Fruit fly (Drosophila melanogaster) whole organism, embryonic: Measurements from ENCODE around the gene mib1.
A peak's percentile ranks its signal among the peaks of the same experiment; 100 is the strongest.

ENCODE experiments used
- ATbp ChIP-seq: fragments of 200-800 bp; sonication (Bioruptor generic); optimal IDR thresholded peaks from 2 replicates; lab custom pipeline; 2017; ENCODE audit warnings: missing biosample characterization, mild to moderate bottlenecking, missing genetic modification characterization, missing genetic modification reagents
- Adf1 ChIP-seq: fragments of 200-800 bp; sonication (Bioruptor generic); IDR thresholded peaks from 2 replicates; pipeline ENCODE4 v1.3.6; 2022; ENCODE audit warnings: missing biosample characterization, missing genetic modification characterization
- Asciz ChIP-seq: fragments of 200-800 bp; sonication (Bioruptor generic); optimal IDR thresholded peaks from 2 replicates; lab custom pipeline; 2017; ENCODE audit warnings: missing biosample characterization, mild to moderate bottlenecking, missing genetic modification characterization, missing genetic modification reagents
- Awh ChIP-seq: fragments of 200-800 bp; sonication (Bioruptor generic); IDR thresholded peaks from 2 replicates; pipeline ENCODE4, ENCODE4 v1.3.6; 2022; ENCODE audit warnings: missing biosample characterization, missing genetic modification characterization
- CG10209 ChIP-seq: fragments of 200-800 bp; sonication (Bioruptor generic); optimal IDR thresholded peaks from 3 replicates; lab custom pipeline; 2017; ENCODE audit warnings: missing biosample characterization, mild to moderate bottlenecking, missing genetic modification characterization, missing genetic modification reagents
- CG10366 ChIP-seq: fragments of 200-800 bp; sonication (Bioruptor generic); IDR thresholded peaks from 2 replicates; pipeline ENCODE4 v1.3.6; 2022; ENCODE audit warnings: missing biosample characterization, missing genetic modification characterization
- CG10462 ChIP-seq: fragments of 200-800 bp; sonication (Bioruptor generic); optimal IDR thresholded peaks from 2 replicates; lab custom pipeline; 2016; ENCODE audit warnings: missing biosample characterization, missing genetic modification characterization
- CG11247 ChIP-seq: fragments of 200-800 bp; sonication (Bioruptor generic); IDR thresholded peaks from 2 replicates; pipeline ENCODE4 v1.3.6; 2022; ENCODE audit warnings: missing biosample characterization, missing genetic modification characterization
- CG11504 ChIP-seq: fragments of 200-800 bp; sonication (Bioruptor generic); optimal IDR thresholded peaks from 3 replicates; lab custom pipeline; 2019; ENCODE audit warnings: missing biosample characterization, mild to moderate bottlenecking, missing genetic modification characterization, moderate library complexity
- CG1233 ChIP-seq: fragments of 200-800 bp; sonication (Bioruptor generic); optimal IDR thresholded peaks from 4 replicates; lab custom pipeline; 2018; ENCODE audit warnings: missing biosample characterization, mild to moderate bottlenecking, missing genetic modification characterization
- CG12744 ChIP-seq: fragments of 200-800 bp; sonication (Bioruptor generic); optimal IDR thresholded peaks from 2 replicates; lab custom pipeline; 2016; ENCODE audit warnings: missing biosample characterization, missing genetic modification characterization
- CG13287 ChIP-seq: fragments of 200-800 bp; sonication (Bioruptor generic); IDR thresholded peaks from 2 replicates; pipeline ENCODE4 v1.3.6; 2022; ENCODE audit warnings: missing biosample characterization, missing genetic modification characterization; ENCODE audit not compliant: partially characterized antibody
- CG13775 ChIP-seq: fragments of 200-800 bp; sonication (Bioruptor generic); optimal IDR thresholded peaks from 3 replicates; lab custom pipeline; 2017; ENCODE audit warnings: missing biosample characterization, mild to moderate bottlenecking, missing genetic modification characterization
- CG1529 ChIP-seq: fragments of 200-800 bp; sonication (Bioruptor generic); optimal IDR thresholded peaks from 3 replicates; lab custom pipeline; 2018; ENCODE audit warnings: missing biosample characterization, missing genetic modification characterization
- CG17612 ChIP-seq: fragments of 200-800 bp; sonication (Bioruptor generic); IDR thresholded peaks from 2 replicates; pipeline ENCODE4 v1.3.6; 2022; ENCODE audit warnings: missing biosample characterization, missing genetic modification characterization
- CG18764 ChIP-seq: fragments of 200-800 bp; sonication (Bioruptor generic); optimal IDR thresholded peaks from 3 replicates; lab custom pipeline; 2016; ENCODE audit warnings: missing biosample characterization, missing genetic modification characterization
- CG3407 ChIP-seq: fragments of 200-800 bp; sonication (Bioruptor generic); optimal IDR thresholded peaks from 2 replicates; lab custom pipeline; 2018; ENCODE audit warnings: missing biosample characterization, mild to moderate bottlenecking, missing genetic modification characterization
- CG4617 ChIP-seq: fragments of 200-800 bp; sonication (Bioruptor generic); optimal IDR thresholded peaks from 3 replicates; lab custom pipeline; 2016; ENCODE audit warnings: missing biosample characterization, missing genetic modification characterization, borderline replicate concordance
- CG4820 ChIP-seq: fragments of 200-800 bp; sonication (Bioruptor generic); optimal IDR thresholded peaks from 3 replicates; lab custom pipeline; 2016; ENCODE audit warnings: missing biosample characterization, missing genetic modification characterization
- CG8924 ChIP-seq: fragments of 200-800 bp; optimal IDR thresholded peaks from 3 replicates; lab custom pipeline; 2019; ENCODE audit warnings: missing biosample characterization, mild to moderate bottlenecking, missing genetic modification characterization, moderate library complexity
- CG9876 ChIP-seq: fragments of 200-800 bp; sonication (Bioruptor generic); optimal IDR thresholded peaks from 2 replicates; lab custom pipeline; 2016; ENCODE audit warnings: missing biosample characterization, missing genetic modification characterization
- Dbx ChIP-seq: fragments of 200-800 bp; sonication (Bioruptor generic); IDR thresholded peaks from 3 replicates; pipeline ENCODE4 v1.3.6; 2022; ENCODE audit warnings: missing biosample characterization, missing genetic modification characterization
- Dp ChIP-seq: fragments of 200-800 bp; sonication (Bioruptor generic); optimal IDR thresholded peaks from 2 replicates; lab custom pipeline; 2018; ENCODE audit warnings: missing biosample characterization, mild to moderate bottlenecking, missing genetic modification characterization, moderate library complexity
- E2f1 ChIP-seq: fragments of 200-800 bp; sonication (Bioruptor generic); IDR thresholded peaks from 2 replicates; pipeline ENCODE4 v1.3.6; 2022; ENCODE audit warnings: missing biosample characterization, missing genetic modification characterization
- Ets97D ChIP-seq: fragments of 200-800 bp; sonication (Bioruptor generic); optimal IDR thresholded peaks from 3 replicates; lab custom pipeline; 2016; ENCODE audit warnings: missing biosample characterization, missing genetic modification characterization
- GATAe ChIP-seq: fragments of 200-800 bp; sonication (Bioruptor generic); conservative IDR thresholded peaks from 2 replicates; pipeline ENCODE4 v1.3.6; 2022; ENCODE audit warnings: missing biosample characterization, missing genetic modification characterization
- NfI ChIP-seq: fragments of 200-800 bp; sonication (Bioruptor generic); optimal IDR thresholded peaks from 3 replicates; lab custom pipeline; 2018; ENCODE audit warnings: missing biosample characterization, mild to moderate bottlenecking, missing genetic modification characterization, moderate library complexity
- Pdp1 ChIP-seq, 2 experiments: fragments of 200-800 bp; sonication (Bioruptor generic); optimal IDR thresholded peaks; 3 replicates each; lab custom pipeline; 2016; ENCODE audit warnings: missing biosample characterization in 2 of 2, missing genetic modification characterization in 2 of 2, mild to moderate bottlenecking in 1 of 2, moderate library complexity in 1 of 2
- ac ChIP-seq: fragments of 200-800 bp; sonication (Bioruptor generic); optimal IDR thresholded peaks from 3 replicates; lab custom pipeline; 2017; ENCODE audit warnings: missing biosample characterization, mild to moderate bottlenecking, missing genetic modification characterization
- chif ChIP-seq, 2 experiments: fragments of 200-800 bp; sonication (Bioruptor generic); optimal IDR thresholded peaks; 3 replicates each; lab custom pipeline; 2016; ENCODE audit warnings: missing biosample characterization in 2 of 2, missing genetic modification characterization in 2 of 2
- corto ChIP-seq: fragments of 200-800 bp; sonication (Bioruptor generic); optimal IDR thresholded peaks from 2 replicates; lab custom pipeline; 2016; ENCODE audit warnings: missing biosample characterization, mild to moderate bottlenecking, missing genetic modification characterization, moderate library complexity
- crp ChIP-seq, 2 experiments: fragments of 200-800 bp; sonication (Bioruptor generic); optimal IDR thresholded peaks; 2 replicates in 1 of 2; 3 replicates in 1 of 2; lab custom pipeline; 2017; ENCODE audit warnings: missing biosample characterization in 2 of 2, missing genetic modification characterization in 2 of 2, mild to moderate bottlenecking in 1 of 2, moderate library complexity in 1 of 2
- da ChIP-seq: fragments of 200-800 bp; sonication (Bioruptor generic); optimal IDR thresholded peaks from 2 replicates; lab custom pipeline; 2016; ENCODE audit warnings: missing biosample characterization, missing genetic modification characterization
- gce ChIP-seq: fragments of 200-800 bp; sonication (Bioruptor generic); IDR thresholded peaks from 3 replicates; pipeline ENCODE4 v1.3.6; 2022; ENCODE audit warnings: missing biosample characterization, missing genetic modification characterization
- her ChIP-seq: fragments of 200-800 bp; sonication (Bioruptor generic); optimal IDR thresholded peaks from 2 replicates; lab custom pipeline; 2016; ENCODE audit warnings: missing biosample characterization, missing genetic modification characterization
- hth ChIP-seq: fragments of >200 bp; optimal IDR thresholded peaks from 2 replicates; lab custom pipeline; 2017; ENCODE audit warnings: inconsistent platforms
- kah ChIP-seq: fragments of 200-800 bp; sonication (Bioruptor generic); optimal IDR thresholded peaks from 2 replicates; lab custom pipeline; 2018; ENCODE audit warnings: missing biosample characterization, mild to moderate bottlenecking, missing genetic modification characterization
- kni ChIP-seq: fragments of 200-800 bp; sonication (Bioruptor generic); optimal IDR thresholded peaks from 3 replicates; lab custom pipeline; 2017; ENCODE audit warnings: mild to moderate bottlenecking, missing biosample characterization, missing genetic modification reagents, missing genetic modification characterization
- nerfin-1 ChIP-seq: fragments of 200-800 bp; sonication (Bioruptor generic); optimal IDR thresholded peaks from 3 replicates; lab custom pipeline; 2019; ENCODE audit warnings: missing biosample characterization, mild to moderate bottlenecking, missing genetic modification characterization, moderate library complexity
- odd ChIP-seq: fragments of 200-800 bp; sonication (Bioruptor generic); optimal IDR thresholded peaks from 2 replicates; lab custom pipeline; 2017; ENCODE audit warnings: missing biosample characterization, mild to moderate bottlenecking, missing genetic modification characterization
- pb ChIP-seq: fragments of 200-800 bp; sonication (Bioruptor generic); optimal IDR thresholded peaks from 3 replicates; lab custom pipeline; 2016; ENCODE audit warnings: missing biosample characterization, missing genetic modification characterization
- sc ChIP-seq, 3 experiments: fragments of >200 bp in 2 of 3; fragments of 200-800 bp in 1 of 3; sonication (Bioruptor generic) in 1 of 3; optimal IDR thresholded peaks; 2 replicates in 2 of 3; 3 replicates in 1 of 3; lab custom pipeline; 2017; ENCODE audit warnings: mild to moderate bottlenecking in 1 of 3, missing biosample characterization in 1 of 3, missing genetic modification characterization in 1 of 3, missing genetic modification reagents in 1 of 3
- sens ChIP-seq: fragments of 200-800 bp; sonication (Bioruptor generic); peaks from one replicate; lab custom pipeline; 2016; ENCODE audit warnings: missing biosample characterization, missing genetic modification characterization
- sna ChIP-seq: fragments of 200-800 bp; sonication (Bioruptor generic); IDR thresholded peaks from 2 replicates; pipeline ENCODE4 v1.3.6; 2022; ENCODE audit warnings: missing biosample characterization, missing genetic modification characterization; ENCODE audit not compliant: partially characterized antibody
- toy ChIP-seq: fragments of 200-800 bp; sonication (Bioruptor generic); IDR thresholded peaks from 2 replicates; pipeline ENCODE4 v1.3.6; 2022; ENCODE audit warnings: missing biosample characterization, missing genetic modification characterization
- tx ChIP-seq: fragments of 200-800 bp; sonication (Bioruptor generic); optimal IDR thresholded peaks from 2 replicates; lab custom pipeline; 2016; ENCODE audit warnings: missing biosample characterization, missing genetic modification characterization
- vfl ChIP-seq: fragments of 200-800 bp; sonication (Bioruptor generic); optimal IDR thresholded peaks from 2 replicates; lab custom pipeline; 2016; ENCODE audit warnings: missing biosample characterization, missing genetic modification characterization
- vvl ChIP-seq: fragments of 200-800 bp; sonication (Bioruptor generic); IDR thresholded peaks from 2 replicates; pipeline ENCODE4 v1.3.6; 2022; ENCODE audit warnings: missing biosample characterization, missing genetic modification characterization
- zfh2 ChIP-seq: fragments of 200-800 bp; sonication (Bioruptor generic); optimal IDR thresholded peaks from 2 replicates; lab custom pipeline; 2016; ENCODE audit warnings: missing biosample characterization, missing genetic modification characterization

The mib1 gene

dm6 chr3L:16045831-16046336, 34.3 kb upstream of the mib1 start (continued):
- TF ChIP-seq gce (peak; percentile 93), CG17612 (peak; percentile 36; the same call in 1 of the 2 replicates), CG8924 (tag; lab: Kevin White, UChicago) (peak; percentile 92), vfl (peak; percentile 88), CG11247 (GFP tag; lab: Robert Waterston, UW) (peak; percentile 87), corto (GFP tag; lab: Kevin White, UChicago) (peak; percentile 97), sc (optimal IDR thresholded peaks at IDR 0.05; lab: Kevin White, UChicago) (no peak), sc (GFP tag; optimal IDR thresholded peaks at IDR 0.05; lab: Kevin White, UChicago) (peak; percentile 71), sna (GFP tag; lab: Robert Waterston, UW) (no peak), kah (peak; percentile 81), odd (GFP tag; lab: Kevin White, UChicago) (peak; percentile 91), CG1233 (GFP tag; lab: Kevin White, UChicago) (peak; percentile 94), CG11504 (tag; lab: Kevin White, UChicago) (peak; percentile 92), kni (no peak), Dbx (GFP tag; lab: Robert Waterston, UW) (peak; percentile 94), E2f1 (GFP tag; lab: Robert Waterston, UW) (peak; percentile 94), CG13287 (GFP tag; lab: Robert Waterston, UW) (no peak), hth (lab: Kevin White, UChicago) (no peak), Asciz (GFP tag; lab: Kevin White, UChicago) (peak; percentile 82), CG10366 (GFP tag; lab: Robert Waterston, UW) (peak; percentile 89), Awh (peak; percentile 83), CG4617 (GFP tag; lab: Kevin White, UChicago) (peak; percentile 57), her (GFP tag; lab: Kevin White, UChicago) (peak; percentile 82), chif (GFP tag; optimal IDR thresholded peaks at IDR 0.05; lab: Kevin White, UChicago) (peak; percentile 80 to 89), nerfin-1 (peak; percentile 92), da (GFP tag; lab: Kevin White, UChicago) (peak; percentile 34), tx (GFP tag; lab: Kevin White, UChicago) (peak; percentile 79), NfI (GFP tag; lab: Kevin White, UChicago) (peak; percentile 91), CG13775 (GFP tag; lab: Kevin White, UChicago) (peak; percentile 82), pb (GFP tag; lab: Kevin White, UChicago) (peak; percentile 79), zfh2 (GFP tag; lab: Kevin White, UChicago) (peak; percentile 85), CG12744 (GFP tag; lab: Kevin White, UChicago) (peak; percentile 91), Pdp1 (GFP tag; optimal IDR thresholded peaks at IDR 0.05; lab: Kevin White, UChicago) (peak; percentile 85 to 88), ATbp (peak; percentile 89), CG10462 (GFP tag; lab: Kevin White, UChicago) (peak; percentile 86), GATAe (GFP tag; lab: Robert Waterston, UW) (peak; percentile 63; the same call in 1 of the 2 replicates), crp (GFP tag; optimal IDR thresholded peaks at IDR 0.05; lab: Kevin White, UChicago) (peak in 1 of 2 experiments; percentile 44), Ets97D (GFP tag; lab: Kevin White, UChicago) (peak; percentile 47), vvl (GFP tag; lab: Robert Waterston, UW) (peak; percentile 98), CG18764 (GFP tag; lab: Kevin White, UChicago) (peak; percentile 84), CG4820 (GFP tag; lab: Kevin White, UChicago) (peak; percentile 87), toy (GFP tag; lab: Robert Waterston, UW) (peak; percentile 67), CG1529 (GFP tag; lab: Kevin White, UChicago) (peak; percentile 89), ac (peak; percentile 60), CG9876 (GFP tag; lab: Kevin White, UChicago) (peak; percentile 66), CG3407 (GFP tag; lab: Kevin White, UChicago) (peak; percentile 81), Adf1 (peak; percentile 70), sens (GFP tag; lab: Kevin White, UChicago) (peak; percentile 99), CG10209 (GFP tag; lab: Kevin White, UChicago) (peak; percentile 91), Dp (GFP tag; lab: Kevin White, UChicago) (no peak)
